Worm (Caenorhabditis elegans): ENCODE results near the gene F21A3.3.
A peak's percentile ranks its signal among the peaks of the same experiment; 100 is the strongest.

DNA sequence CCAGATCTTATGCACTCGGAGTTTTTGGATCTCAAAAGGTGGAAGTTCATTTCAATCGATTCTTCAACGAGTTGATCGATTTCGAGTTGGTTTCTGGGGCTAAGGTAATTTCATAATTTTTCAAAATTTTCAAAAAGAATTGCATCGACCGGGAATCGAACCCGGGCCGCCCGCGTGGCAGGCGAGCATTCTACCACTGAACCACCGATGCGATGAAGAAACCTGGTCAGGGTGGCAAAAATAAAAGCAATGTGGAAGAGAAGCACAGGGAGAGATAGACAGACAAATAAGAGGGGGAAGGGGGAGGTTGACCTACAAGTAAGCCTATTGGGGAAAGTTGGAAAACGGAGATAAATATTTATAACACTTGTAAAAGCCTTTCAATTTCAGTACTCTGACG is 12.4 kb upstream of the F21A3.3 start:
- TF ChIP-seq fkh-10 (GFP tag; optimal IDR thresholded peaks at IDR 0.05), result no peak
- no peak for TF ChIP-seq lin-39 (tag; optimal IDR thresholded peaks at IDR 0.05)
- no peak for TF ChIP-seq unc-62 (GFP tag; optimal IDR thresholded peaks at IDR 0.05)
- TF ChIP-seq dpl-1 (GFP tag; optimal IDR thresholded peaks at IDR 0.05), result peak in 1 of 3 experiments; percentile 26
- no peak for TF ChIP-seq nhr-11 (tag; optimal IDR thresholded peaks at IDR 0.05)
- no peak for TF ChIP-seq zag-1 (tag; optimal IDR thresholded peaks at IDR 0.05)
